Fruit fly (Drosophila melanogaster) whole organism, embryonic: ENCODE measurements around the gene CG9667.

Experiments used
- B-H1 ChIP-seq: fragments of 200-800 bp; sonication (Bioruptor generic); IDR thresholded peaks from 3 replicates; pipeline ENCODE4 v1.3.6; 2022; ENCODE audit warnings: missing biosample characterization, missing genetic modification characterization
- Bdp1 ChIP-seq: fragments of 200-800 bp; sonication (Bioruptor generic); optimal IDR thresholded peaks from 3 replicates; lab custom pipeline; 2016; ENCODE audit warnings: missing biosample characterization, missing genetic modification characterization
- Bgb ChIP-seq: fragments of 200-800 bp; sonication (Bioruptor generic); IDR thresholded peaks from 2 replicates; pipeline ENCODE4 v1.3.6; 2022; ENCODE audit warnings: missing biosample characterization, missing genetic modification characterization; ENCODE audit not compliant: partially characterized antibody
- CG10321 ChIP-seq: fragments of 200-800 bp; sonication (Bioruptor generic); IDR thresholded peaks from 2 replicates; pipeline ENCODE4 v1.3.6; 2022; ENCODE audit warnings: missing biosample characterization, missing genetic modification characterization
- CG10959 ChIP-seq: fragments of 200-800 bp; sonication (Bioruptor generic); IDR thresholded peaks from 2 replicates; pipeline ENCODE4 v1.3.6; 2022; ENCODE audit warnings: missing biosample characterization, missing genetic modification characterization
- CG12299 ChIP-seq: fragments of 200-800 bp; sonication (Bioruptor generic); optimal IDR thresholded peaks from 2 replicates; lab custom pipeline; 2018; ENCODE audit warnings: missing biosample characterization, mild to moderate bottlenecking, missing genetic modification characterization
- CG13894 ChIP-seq: fragments of 200-800 bp; sonication (Bioruptor generic); optimal IDR thresholded peaks from 3 replicates; lab custom pipeline; 2018; ENCODE audit warnings: missing biosample characterization, mild to moderate bottlenecking, missing genetic modification characterization, moderate library complexity
- CG14965 ChIP-seq: fragments of 200-800 bp; sonication (Bioruptor generic); optimal IDR thresholded peaks from 2 replicates; lab custom pipeline; 2016; ENCODE audit warnings: missing biosample characterization, missing genetic modification characterization, borderline replicate concordance
- CG16813 ChIP-seq: fragments of 200-800 bp; sonication (Bioruptor generic); IDR thresholded peaks from 3 replicates; pipeline ENCODE4 v1.3.6; 2022; ENCODE audit warnings: missing biosample characterization, missing genetic modification characterization; ENCODE audit not compliant: partially characterized antibody
- CG2120 ChIP-seq: fragments of 200-800 bp; sonication (Bioruptor generic); optimal IDR thresholded peaks from 3 replicates; lab custom pipeline; 2016; ENCODE audit warnings: missing biosample characterization, missing genetic modification characterization
- CG32767 ChIP-seq: fragments of 200-800 bp; sonication (Bioruptor generic); IDR thresholded peaks from 2 replicates; pipeline ENCODE4 v1.3.6; 2022; ENCODE audit warnings: missing biosample characterization, missing genetic modification characterization
- CG34422 ChIP-seq: fragments of 200-800 bp; sonication (Bioruptor generic); IDR thresholded peaks from 3 replicates; pipeline ENCODE4 v1.3.6; 2022; ENCODE audit warnings: missing biosample characterization, missing genetic modification characterization
- CG4854 ChIP-seq: fragments of 200-800 bp; sonication (Bioruptor generic); optimal IDR thresholded peaks from 2 replicates; lab custom pipeline; 2016; ENCODE audit warnings: missing biosample characterization, missing genetic modification characterization, inconsistent platforms
- CG6791 ChIP-seq: fragments of 200-800 bp; sonication (Bioruptor generic); IDR thresholded peaks from 3 replicates; pipeline ENCODE4 v1.3.6; 2022; ENCODE audit warnings: missing biosample characterization, missing genetic modification characterization; ENCODE audit not compliant: partially characterized antibody
- CG7928 ChIP-seq: fragments of 200-800 bp; sonication (Bioruptor generic); optimal IDR thresholded peaks from 2 replicates; lab custom pipeline; 2017; ENCODE audit warnings: missing biosample characterization, mild to moderate bottlenecking, missing genetic modification characterization
- CG7963 ChIP-seq: fragments of 200-800 bp; sonication (Bioruptor generic); IDR thresholded peaks from 3 replicates; pipeline ENCODE4 v1.3.6; 2022; ENCODE audit warnings: missing biosample characterization, missing genetic modification characterization; ENCODE audit not compliant: partially characterized antibody
- CG9876 ChIP-seq: fragments of 200-800 bp; sonication (Bioruptor generic); optimal IDR thresholded peaks from 2 replicates; lab custom pipeline; 2016; ENCODE audit warnings: missing biosample characterization, missing genetic modification characterization
- E2f2 ChIP-seq: fragments of 200-800 bp; sonication (Bioruptor generic); IDR thresholded peaks from 2 replicates; pipeline ENCODE4 v1.3.6; 2022; ENCODE audit warnings: missing biosample characterization, missing genetic modification characterization
- HLH4C ChIP-seq: fragments of 200-800 bp; sonication (Bioruptor generic); IDR thresholded peaks from 3 replicates; pipeline ENCODE4 v1.3.6; 2022; ENCODE audit warnings: missing biosample characterization, missing genetic modification characterization; ENCODE audit not compliant: partially characterized antibody
- HLH54F ChIP-seq: fragments of 200-800 bp; sonication (Bioruptor generic); optimal IDR thresholded peaks from 3 replicates; lab custom pipeline; 2016; ENCODE audit warnings: missing biosample characterization, missing genetic modification characterization
- Med ChIP-seq: fragments of 200-800 bp; sonication (Bioruptor generic); peaks from one replicate; lab custom pipeline; 2016; ENCODE audit warnings: missing biosample characterization, missing genetic modification characterization, mild to moderate bottlenecking, inconsistent platforms, moderate library complexity
- Nf-YA ChIP-seq: fragments of 200-800 bp; sonication (Bioruptor generic); IDR thresholded peaks from 2 replicates; pipeline ENCODE4 v1.3.6; 2022; ENCODE audit warnings: missing biosample characterization, missing genetic modification characterization
- Opbp ChIP-seq: fragments of 200-800 bp; sonication (Bioruptor generic); IDR thresholded peaks from 3 replicates; pipeline ENCODE4 v1.3.6; 2022; ENCODE audit warnings: missing biosample characterization, missing genetic modification characterization; ENCODE audit not compliant: partially characterized antibody
- Pdp1 ChIP-seq, 2 experiments: fragments of 200-800 bp; sonication (Bioruptor generic); optimal IDR thresholded peaks; 3 replicates each; lab custom pipeline; 2016; ENCODE audit warnings: missing biosample characterization in 2 of 2, missing genetic modification characterization in 2 of 2, mild to moderate bottlenecking in 1 of 2, moderate library complexity in 1 of 2
- Ptx1 ChIP-seq: fragments of 200-800 bp; sonication (Bioruptor generic); IDR thresholded peaks from 2 replicates; pipeline ENCODE4 v1.3.6; 2022; ENCODE audit warnings: missing biosample characterization, missing genetic modification characterization
- Scr ChIP-seq: fragments of 200-800 bp; sonication (Bioruptor generic); IDR thresholded peaks from 2 replicates; pipeline ENCODE4 v1.3.6; 2022; ENCODE audit warnings: missing biosample characterization, missing genetic modification characterization; ENCODE audit not compliant: partially characterized antibody
- Tbp ChIP-seq: fragments of >200 bp; optimal IDR thresholded peaks from 2 replicates; lab custom pipeline; 2018; ENCODE audit warnings: missing biosample characterization, missing genetic modification characterization
- amos ChIP-seq: fragments of 200-800 bp; sonication (Bioruptor generic); IDR thresholded peaks from 2 replicates; pipeline ENCODE4 v1.3.6; 2022; ENCODE audit warnings: missing biosample characterization, missing genetic modification characterization; ENCODE audit not compliant: partially characterized antibody
- ato ChIP-seq: fragments of 200-800 bp; sonication (Bioruptor generic); IDR thresholded peaks from 2 replicates; pipeline ENCODE4 v1.3.6; 2022; ENCODE audit warnings: missing biosample characterization, missing genetic modification characterization; ENCODE audit not compliant: partially characterized antibody
- bbx ChIP-seq: fragments of 200-800 bp; sonication (Bioruptor generic); IDR thresholded peaks from 2 replicates; pipeline ENCODE4 v1.3.6; 2022; ENCODE audit warnings: missing biosample characterization, missing genetic modification characterization; ENCODE audit not compliant: partially characterized antibody
- bsh ChIP-seq, 2 experiments: fragments of 200-800 bp; sonication (Bioruptor generic); optimal IDR thresholded peaks; 2 replicates each; lab custom pipeline; 2017 to 2018; ENCODE audit warnings: mild to moderate bottlenecking in 2 of 2, missing biosample characterization in 2 of 2, missing genetic modification characterization in 2 of 2, moderate library complexity in 1 of 2
- chinmo ChIP-seq: fragments of 200-800 bp; sonication (Bioruptor generic); IDR thresholded peaks from 4 replicates; pipeline ENCODE4 v1.3.6; 2022; ENCODE audit warnings: missing biosample characterization, missing genetic modification characterization; ENCODE audit not compliant: partially characterized antibody
- chm ChIP-seq: fragments of 200-800 bp; sonication (Bioruptor generic); IDR thresholded peaks from 2 replicates; pipeline ENCODE4 v1.3.6; 2022; ENCODE audit warnings: missing biosample characterization, missing genetic modification characterization
- emc ChIP-seq: fragments of 200-800 bp; sonication (Bioruptor generic); optimal IDR thresholded peaks from 2 replicates; lab custom pipeline; 2016; ENCODE audit warnings: missing biosample characterization, missing genetic modification characterization
- grau ChIP-seq: fragments of 200-800 bp; optimal IDR thresholded peaks from 3 replicates; lab custom pipeline; 2019; ENCODE audit warnings: missing biosample characterization, mild to moderate bottlenecking, missing genetic modification characterization, moderate library complexity
- hbn ChIP-seq: fragments of 200-800 bp; sonication (Bioruptor generic); IDR thresholded peaks from 2 replicates; pipeline ENCODE4 v1.3.6; 2022; ENCODE audit warnings: missing biosample characterization, missing genetic modification characterization; ENCODE audit not compliant: partially characterized antibody
- inv ChIP-seq: fragments of 200-800 bp; sonication (Bioruptor generic); IDR thresholded peaks from 2 replicates; pipeline ENCODE4 v1.3.6; 2022; ENCODE audit warnings: missing biosample characterization, missing genetic modification characterization; ENCODE audit not compliant: partially characterized antibody
- ken ChIP-seq: fragments of 200-800 bp; sonication (Bioruptor generic); IDR thresholded peaks from 3 replicates; pipeline ENCODE4 v1.3.6; 2022; ENCODE audit warnings: missing biosample characterization, missing genetic modification characterization
- klu ChIP-seq: fragments of 200-800 bp; sonication (Bioruptor generic); IDR thresholded peaks from 2 replicates; pipeline ENCODE4 v1.3.6; 2022; ENCODE audit warnings: missing biosample characterization, missing genetic modification characterization
- nerfin-2 ChIP-seq: fragments of 200-800 bp; sonication (Bioruptor generic); IDR thresholded peaks from 2 replicates; pipeline ENCODE4 v1.3.6; 2022; ENCODE audit warnings: missing biosample characterization, missing genetic modification characterization; ENCODE audit not compliant: partially characterized antibody
- pb ChIP-seq: fragments of 200-800 bp; sonication (Bioruptor generic); optimal IDR thresholded peaks from 3 replicates; lab custom pipeline; 2016; ENCODE audit warnings: missing biosample characterization, missing genetic modification characterization
- pita ChIP-seq: fragments of 200-800 bp; sonication (Bioruptor generic); optimal IDR thresholded peaks from 2 replicates; lab custom pipeline; 2017; ENCODE audit warnings: missing biosample characterization, mild to moderate bottlenecking, missing genetic modification characterization
- tna ChIP-seq: fragments of 200-800 bp; sonication (Bioruptor generic); IDR thresholded peaks from 2 replicates; pipeline ENCODE4 v1.3.6; 2022; ENCODE audit warnings: missing biosample characterization, missing genetic modification characterization; ENCODE audit not compliant: partially characterized antibody
- toy ChIP-seq: fragments of 200-800 bp; sonication (Bioruptor generic); IDR thresholded peaks from 2 replicates; pipeline ENCODE4 v1.3.6; 2022; ENCODE audit warnings: missing biosample characterization, missing genetic modification characterization
- unc-4 ChIP-seq: fragments of 200-800 bp; sonication (Bioruptor generic); IDR thresholded peaks from 2 replicates; pipeline ENCODE4 v1.3.6; 2022; ENCODE audit warnings: missing biosample characterization, missing genetic modification characterization; ENCODE audit not compliant: partially characterized antibody
- vvl ChIP-seq: fragments of 200-800 bp; sonication (Bioruptor generic); IDR thresholded peaks from 2 replicates; pipeline ENCODE4 v1.3.6; 2022; ENCODE audit warnings: missing biosample characterization, missing genetic modification characterization
- wdn ChIP-seq: fragments of 200-800 bp; sonication (Bioruptor generic); IDR thresholded peaks from 2 replicates; pipeline ENCODE4 v1.3.6; 2022; ENCODE audit warnings: missing biosample characterization, missing genetic modification characterization

Gene CG9667

DNA sequence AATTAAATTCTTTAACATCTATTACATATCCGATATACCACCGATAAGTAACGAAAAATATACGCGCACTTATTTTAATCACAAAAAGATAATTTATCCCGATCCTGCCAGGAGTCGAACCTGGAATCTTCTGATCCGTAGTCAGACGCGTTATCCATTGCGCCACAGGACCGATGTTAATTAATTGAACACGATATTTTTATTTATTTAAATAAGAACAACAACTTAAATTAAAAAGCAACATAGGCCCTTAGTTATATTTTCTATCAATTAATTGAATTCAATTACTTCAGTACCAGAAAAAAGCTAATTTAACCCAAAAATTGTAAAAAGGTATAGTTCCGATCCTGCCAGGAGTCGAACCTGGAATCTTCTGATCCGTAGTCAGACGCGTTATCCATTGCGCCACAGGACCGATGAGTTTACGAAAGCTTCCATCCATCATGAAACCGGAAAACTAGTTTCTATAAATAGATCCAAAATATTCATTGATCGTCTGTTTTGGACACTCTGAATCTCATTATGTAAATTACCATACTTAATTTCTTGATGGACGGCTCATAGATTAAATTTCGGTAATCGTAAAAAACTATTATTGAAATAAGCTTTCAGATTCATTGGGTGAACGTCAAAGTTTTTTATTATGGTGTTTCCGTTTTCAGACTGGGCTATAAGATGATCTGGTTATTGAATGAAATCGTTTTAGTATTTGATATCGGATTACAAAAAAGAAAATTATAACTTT lies 14.6 kb upstream of the CG9667 start (continued):
- TF ChIP-seq hbn: no peak
- no peak for TF ChIP-seq B-H1
- no peak for TF ChIP-seq CG4854 (GFP tag; lab: Kevin White, UChicago)
- TF ChIP-seq CG2120: no peak
- TF ChIP-seq ato (GFP tag; lab: Robert Waterston, UW): peak; percentile 67; the same call in 1 of the 2 replicates
- TF ChIP-seq chinmo (GFP tag; lab: Robert Waterston, UW): 0 out of 4 replicates have a peak, but pooled peaks have one; percentile 9
- no peak for TF ChIP-seq bsh (GFP tag; optimal IDR thresholded peaks at IDR 0.05; lab: Kevin White, UChicago)
- peak; percentile 87 for TF ChIP-seq vvl (GFP tag; lab: Robert Waterston, UW)
- peak; percentile 85 for TF ChIP-seq CG16813 (GFP tag; lab: Robert Waterston, UW)
- no peak for TF ChIP-seq toy (GFP tag; lab: Robert Waterston, UW)
- TF ChIP-seq E2f2 (GFP tag; lab: Robert Waterston, UW): no peak
- TF ChIP-seq CG32767 (GFP tag; lab: Robert Waterston, UW): no peak
- TF ChIP-seq HLH4C (GFP tag; lab: Robert Waterston, UW): peak; percentile 77
- no peak for TF ChIP-seq klu (GFP tag; lab: Robert Waterston, UW)
- no peak for TF ChIP-seq CG10959
- no peak for TF ChIP-seq HLH54F (GFP tag; lab: Kevin White, UChicago)
- TF ChIP-seq CG7963: peak; percentile 62; the same call in 2 of the 3 replicates
- no peak for TF ChIP-seq ken (GFP tag; lab: Robert Waterston, UW)
- no peak for TF ChIP-seq wdn (GFP tag; lab: Robert Waterston, UW)
- TF ChIP-seq Bgb (GFP tag; lab: Robert Waterston, UW): peak; percentile 81
- peak; percentile 47; the same call in 1 of the 2 replicates for TF ChIP-seq inv (GFP tag; lab: Robert Waterston, UW)
- TF ChIP-seq unc-4: 0 out of 2 replicates have a peak, but pooled peaks have one; percentile 41
- no peak for TF ChIP-seq grau (tag; lab: Kevin White, UChicago)
- TF ChIP-seq CG10321 (GFP tag; lab: Robert Waterston, UW): no peak
- TF ChIP-seq tna: peak; percentile 62
- peak; percentile 87 for TF ChIP-seq bbx
- TF ChIP-seq CG7928: no peak
- peak; percentile 13 for TF ChIP-seq CG13894 (tag; lab: Kevin White, UChicago)
- TF ChIP-seq CG12299 (tag; lab: Kevin White, UChicago): no peak
- peak; percentile 91 for TF ChIP-seq CG6791 (GFP tag; lab: Robert Waterston, UW)
- peak; percentile 30 for TF ChIP-seq Med (GFP tag; lab: Kevin White, UChicago)
- no peak for TF ChIP-seq CG14965 (GFP tag; lab: Kevin White, UChicago)
- peak; percentile 87 for TF ChIP-seq nerfin-2 (GFP tag; lab: Robert Waterston, UW)
- no peak for TF ChIP-seq Ptx1 (GFP tag; lab: Robert Waterston, UW)

- TF ChIP-seq Scr (GFP tag; lab: Robert Waterston, UW) (peak; percentile 1; the same call in 1 of the 2 replicates), CG16813 (GFP tag; lab: Robert Waterston, UW) (peak; percentile 54; the same call in 1 of the 3 replicates), Pdp1 (GFP tag; optimal IDR thresholded peaks at IDR 0.05; lab: Kevin White, UChicago) (peak in 1 of 2 experiments; percentile 82), pita (no peak), CG34422 (GFP tag; lab: Robert Waterston, UW) (no peak), CG9876 (no peak), Tbp (no peak), HLH4C (GFP tag; lab: Robert Waterston, UW) (peak; percentile 29; the same call in 1 of the 3 replicates), chm (0 out of 2 replicates have a peak, but pooled peaks have one; percentile 16), emc (GFP tag; lab: Kevin White, UChicago) (no peak), Opbp (GFP tag; lab: Robert Waterston, UW) (peak; percentile 66; the same call in 2 of the 3 replicates), Nf-YA (GFP tag; lab: Robert Waterston, UW) (no peak), CG6791 (GFP tag; lab: Robert Waterston, UW) (peak; percentile 63; the same call in 1 of the 3 replicates), Bdp1 (GFP tag; lab: Kevin White, UChicago) (peak; percentile 93), pb (GFP tag; lab: Kevin White, UChicago) (no peak), amos (GFP tag; lab: Robert Waterston, UW) (peak; percentile 55)
Observed at dm6 chr3R:8139854-8140402, 13.8 kb upstream of the CG9667 start.
